Fruit fly (Drosophila melanogaster): Measurements from ENCODE around the gene Ucp4B.

dm6 chr2L:5946728-5947127 lies 22.9 kb upstream of the Ucp4B start:
- TF ChIP-seq N (GFP tag; optimal IDR thresholded peaks at IDR 0.05): no peak
- no peak for TF ChIP-seq Hr78 (GFP tag; optimal IDR thresholded peaks at IDR 0.05)
- TF ChIP-seq OdsH (GFP tag; optimal IDR thresholded peaks at IDR 0.05): no peak
- TF ChIP-seq CG9705 (GFP tag; optimal IDR thresholded peaks at IDR 0.05): no peak
- no peak for TF ChIP-seq psq (GFP tag; optimal IDR thresholded peaks at IDR 0.05)
